Worm (Caenorhabditis elegans) whole organism, mixed stage, embryonic: Measurements from ENCODE around the gene ipla-6.
A peak's percentile ranks its signal among the peaks of the same experiment; 100 is the strongest.

Source experiments
- ces-1 ChIP-seq: fragments of 150-350 bp; optimal IDR thresholded peaks from 2 replicates; lab custom pipeline; 2014; ENCODE audit warnings: missing biosample characterization, missing genetic modification reagents, missing genetic modification characterization
- ham-2 ChIP-seq: fragments of 200-800 bp; sonication (Bioruptor generic); optimal IDR thresholded peaks from 2 replicates; lab custom pipeline; 2018; ENCODE audit warnings: mild to moderate bottlenecking, missing genetic modification characterization, missing compliant biosample characterization
- lsy-2 ChIP-seq: fragments of 150-350 bp; optimal IDR thresholded peaks from 2 replicates; lab custom pipeline; 2014; ENCODE audit warnings: missing biosample characterization, missing genetic modification characterization
- unc-39 ChIP-seq: fragments of 150-350 bp; optimal IDR thresholded peaks from 2 replicates; lab custom pipeline; 2014; ENCODE audit warnings: missing biosample characterization, missing genetic modification characterization

DNA sequence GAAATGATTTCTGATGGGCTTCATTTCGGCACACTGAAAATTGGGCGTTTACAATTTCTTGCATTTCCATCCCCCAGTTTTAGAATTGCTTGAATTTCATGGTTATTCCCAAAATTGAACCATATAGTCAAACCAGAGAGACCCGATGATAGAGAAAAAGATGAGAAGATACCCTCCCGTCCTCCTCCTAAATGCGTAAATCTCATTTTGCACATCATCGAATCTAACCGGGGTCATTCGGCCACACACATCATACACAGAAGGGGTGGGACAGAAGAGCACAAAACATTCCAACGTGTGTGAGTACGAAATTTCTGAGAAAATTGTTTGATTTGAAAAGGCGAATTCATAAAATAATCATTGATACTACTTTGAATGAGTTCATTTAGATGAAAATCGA, 26.2 kb downstream of the ipla-6 start:
- TF ChIP-seq ham-2 (GFP tag; lab: Kevin White, UChicago): no peak
- peak; percentile 89 for TF ChIP-seq ces-1
- TF ChIP-seq unc-39 (tag; lab: Kevin White, UChicago): no peak
- no peak for TF ChIP-seq lsy-2
